Worm (Caenorhabditis elegans): ENCODE results near the gene pph-6.

The pph-6 gene

ce11 chrIII:3460061-3460460 lies 1.4 kb upstream of the pph-6 start, which contains the start of gene C34C12.8 (continued):
- TF ChIP-seq hmg-1.2 (GFP tag; IDR thresholded peaks at IDR 0.05) = peak; percentile 99
- peak; percentile 50; the same call in 1 of the 2 replicates for TF ChIP-seq egl-44 (GFP tag; IDR thresholded peaks at IDR 0.05)
- peak; percentile 30 for TF ChIP-seq unc-62 (GFP tag; optimal IDR thresholded peaks at IDR 0.05)
- TF ChIP-seq D2030.7 (GFP tag; IDR thresholded peaks at IDR 0.05) = peak; percentile 93
- TF ChIP-seq ztf-3 (GFP tag; optimal IDR thresholded peaks at IDR 0.05) = peak; percentile 28
- TF ChIP-seq athp-1 (tag; optimal IDR thresholded peaks at IDR 0.05) = peak; percentile 93
- peak; percentile 84 for TF ChIP-seq atf-7 (tag; optimal IDR thresholded peaks at IDR 0.05)
- TF ChIP-seq let-607 (tag; optimal IDR thresholded peaks at IDR 0.05) = peak; percentile 36 to 77
- peak; percentile 89 for TF ChIP-seq F49E8.2 (tag; optimal IDR thresholded peaks at IDR 0.05; ENCODE audit: insufficient read depth)
- TF ChIP-seq madf-10 (tag; optimal IDR thresholded peaks at IDR 0.05) = peak; percentile 70
- no peak for TF ChIP-seq hlh-26 (GFP tag; conservative IDR thresholded peaks at IDR 0.05)
- peak; percentile 33 for TF ChIP-seq chd-7 (tag; optimal IDR thresholded peaks at IDR 0.05)
- no peak for TF ChIP-seq nfya-1 (tag; optimal IDR thresholded peaks at IDR 0.05; ENCODE audit: borderline replicate concordance, insufficient read depth)
- TF ChIP-seq ceh-58 (GFP tag; IDR thresholded peaks at IDR 0.05) = no peak
- TF ChIP-seq snpc-1.3 (tag; optimal IDR thresholded peaks at IDR 0.05; ENCODE audit: insufficient read depth) = peak; percentile 94
- peak; percentile 93 for TF ChIP-seq Y56A3A.18 (GFP tag; IDR thresholded peaks at IDR 0.05)
- peak; percentile 92 for TF ChIP-seq snpc-3.4 (tag; optimal IDR thresholded peaks at IDR 0.05)
- TF ChIP-seq mel-28 (tag; optimal IDR thresholded peaks at IDR 0.05; ENCODE audit: borderline replicate concordance) = no peak
- peak in 2 of 3 experiments; percentile 91 to 95 for TF ChIP-seq lin-35 (GFP tag; optimal IDR thresholded peaks at IDR 0.05)
- no peak for TF ChIP-seq bed-2 (GFP tag; IDR thresholded peaks at IDR 0.05)
- no peak for TF ChIP-seq ceh-40 (GFP tag; IDR thresholded peaks at IDR 0.05)
- TF ChIP-seq tbp1 (GFP tag; optimal IDR thresholded peaks at IDR 0.05) = peak; percentile 74
- 0 out of 2 replicates have a peak, but pooled peaks have one; percentile 11 for TF ChIP-seq Y53F4B.3 (GFP tag; IDR thresholded peaks at IDR 0.05)
- peak; percentile 84 for TF ChIP-seq xnd-1 (tag; optimal IDR thresholded peaks at IDR 0.05)
- peak; percentile 89 for TF ChIP-seq dpl-1 (GFP tag; optimal IDR thresholded peaks at IDR 0.05)
- TF ChIP-seq Y67H2A.10 (GFP tag; conservative IDR thresholded peaks at IDR 0.05) = peak; percentile 25; the same call in 1 of the 2 replicates
- peak; percentile 84 for TF ChIP-seq C06A6.2 (GFP tag; conservative IDR thresholded peaks at IDR 0.05)
- TF ChIP-seq hlh-12 (tag; optimal IDR thresholded peaks at IDR 0.05) = no peak
- peak; percentile 90 for TF ChIP-seq attf-5 (GFP tag; optimal IDR thresholded peaks at IDR 0.05)
- no peak for TF ChIP-seq nfya-2 (GFP tag; IDR thresholded peaks at IDR 0.05)
- peak; percentile 5 for TF ChIP-seq F57C9.4 (tag; optimal IDR thresholded peaks at IDR 0.05)
- no peak for TF ChIP-seq ztf-6 (GFP tag; IDR thresholded peaks at IDR 0.05)
- TF ChIP-seq dpff-1 (tag; optimal IDR thresholded peaks at IDR 0.05) = no peak
- TF ChIP-seq cebp-1 (GFP tag; IDR thresholded peaks at IDR 0.05) = peak; percentile 33; the same call in 1 of the 2 replicates
- peak; percentile 94 for TF ChIP-seq cebp-1 (tag; optimal IDR thresholded peaks at IDR 0.05)
- TF ChIP-seq lir-1 (GFP tag; conservative IDR thresholded peaks at IDR 0.05) = peak; percentile 91
- peak; percentile 83 for TF ChIP-seq efl-1 (GFP tag; optimal IDR thresholded peaks at IDR 0.05)
- TF ChIP-seq hsf-1 (GFP tag; IDR thresholded peaks at IDR 0.05) = peak; percentile 85
- peak; percentile 47 for TF ChIP-seq nhr-80 (tag; optimal IDR thresholded peaks at IDR 0.05)
- peak; percentile 19 for TF ChIP-seq him-1 (tag; optimal IDR thresholded peaks at IDR 0.05)
- TF ChIP-seq cebp-2 (GFP tag; IDR thresholded peaks at IDR 0.05) = peak; percentile 76; the same call in 1 of the 2 replicates
- TF ChIP-seq B0336.3 (GFP tag; IDR thresholded peaks at IDR 0.05) = peak; percentile 97
- TF ChIP-seq C17E4.6 (GFP tag; IDR thresholded peaks at IDR 0.05) = peak; percentile 89
- TF ChIP-seq tlf-1 (GFP tag; optimal IDR thresholded peaks at IDR 0.05) = peak; percentile 95
- TF ChIP-seq snpc-1.1 (tag; optimal IDR thresholded peaks at IDR 0.05; ENCODE audit: insufficient read depth) = peak; percentile 76
- TF ChIP-seq ccch-3 (GFP tag; optimal IDR thresholded peaks at IDR 0.05) = no peak
- TF ChIP-seq F55B11.4 (tag; optimal IDR thresholded peaks at IDR 0.05; ENCODE audit: borderline replicate concordance, insufficient read depth) = no peak
- TF ChIP-seq nhr-120 (GFP tag; IDR thresholded peaks at IDR 0.05) = no peak

Measured in whole organism, young adult.